Worm (Caenorhabditis elegans) whole organism, mixed stage, embryonic: Measurements from ENCODE around the gene madf-1.

Experiments used
- M03D4.4 ChIP-seq: sonication (generic microtip); optimal IDR thresholded peaks from 2 replicates; lab custom pipeline; 2017; ENCODE audit warnings: mild to moderate bottlenecking, missing genetic modification characterization, missing compliant biosample characterization
- blmp-1 ChIP-seq: fragments of 150-350 bp; optimal IDR thresholded peaks from 2 replicates; lab custom pipeline; 2014; ENCODE audit warnings: missing biosample characterization, missing genetic modification characterization
- ceh-43 ChIP-seq: fragments of 200-800 bp; sonication (Bioruptor generic); optimal IDR thresholded peaks from 2 replicates; lab custom pipeline; 2018; ENCODE audit warnings: mild to moderate bottlenecking, missing genetic modification characterization, moderate library complexity, missing compliant biosample characterization
- drap-1 ChIP-seq: fragments of 200-800 bp; sonication (Bioruptor generic); optimal IDR thresholded peaks from 3 replicates; lab custom pipeline; 2018; ENCODE audit warnings: mild to moderate bottlenecking, missing genetic modification characterization, missing compliant biosample characterization
- elt-1 ChIP-seq: sonication (generic microtip); optimal IDR thresholded peaks from 2 replicates; lab custom pipeline; 2017; ENCODE audit warnings: missing genetic modification characterization, mild to moderate bottlenecking, missing compliant biosample characterization, antibody characterized with exemption, moderate library complexity, borderline replicate concordance; ENCODE audit not compliant: insufficient read depth
- elt-3 ChIP-seq: fragments of 150-350 bp; optimal IDR thresholded peaks from 2 replicates; lab custom pipeline; 2014; ENCODE audit warnings: missing biosample characterization, missing genetic modification characterization
- flh-1 ChIP-seq: fragments of 200-800 bp; sonication (Bioruptor generic); optimal IDR thresholded peaks from 2 replicates; lab custom pipeline; 2018; ENCODE audit warnings: mild to moderate bottlenecking, missing genetic modification characterization, moderate library complexity, missing compliant biosample characterization
- ham-2 ChIP-seq: fragments of 200-800 bp; sonication (Bioruptor generic); optimal IDR thresholded peaks from 2 replicates; lab custom pipeline; 2018; ENCODE audit warnings: mild to moderate bottlenecking, missing genetic modification characterization, missing compliant biosample characterization
- hlh-1 ChIP-seq: fragments of 150-350 bp; optimal IDR thresholded peaks from 2 replicates; lab custom pipeline; 2014; ENCODE audit warnings: missing biosample characterization, missing genetic modification reagents, missing genetic modification characterization
- lin-13 ChIP-seq: fragments of 150-350 bp; optimal IDR thresholded peaks from 2 replicates; lab custom pipeline; 2014; ENCODE audit warnings: missing biosample characterization, missing genetic modification characterization
- lin-32 ChIP-seq: fragments of 200-800 bp; sonication (Bioruptor generic); optimal IDR thresholded peaks from 2 replicates; lab custom pipeline; 2018; ENCODE audit warnings: mild to moderate bottlenecking, missing genetic modification characterization, missing compliant biosample characterization
- lsy-2 ChIP-seq: fragments of 150-350 bp; optimal IDR thresholded peaks from 2 replicates; lab custom pipeline; 2014; ENCODE audit warnings: missing biosample characterization, missing genetic modification characterization
- mep-1 ChIP-seq: fragments of 150-350 bp; optimal IDR thresholded peaks from 2 replicates; lab custom pipeline; 2017; ENCODE audit warnings: missing biosample characterization, missing genetic modification reagents, missing genetic modification characterization, inconsistent platforms
- nhr-12 ChIP-seq: fragments of 150-350 bp; optimal IDR thresholded peaks from 2 replicates; lab custom pipeline; 2014; ENCODE audit warnings: missing biosample characterization, missing genetic modification characterization
- nhr-237 ChIP-seq: fragments of 150-350 bp; optimal IDR thresholded peaks from 2 replicates; lab custom pipeline; 2014; ENCODE audit warnings: missing biosample characterization, missing genetic modification characterization
- pha-4 ChIP-seq: fragments of 150-350 bp; optimal IDR thresholded peaks from 2 replicates; lab custom pipeline; 2018; ENCODE audit warnings: missing biosample characterization, missing genetic modification reagents, missing genetic modification characterization
- sem-2 ChIP-seq: fragments of 200-800 bp; sonication (Bioruptor generic); optimal IDR thresholded peaks from 2 replicates; lab custom pipeline; 2018; ENCODE audit warnings: mild to moderate bottlenecking, missing genetic modification characterization, missing compliant biosample characterization
- snpc-4 ChIP-seq: fragments of 150-350 bp; optimal IDR thresholded peaks from 2 replicates; lab custom pipeline; 2014; ENCODE audit warnings: missing biosample characterization, missing genetic modification characterization
- sptf-1 ChIP-seq: sonication (generic microtip); optimal IDR thresholded peaks from 2 replicates; lab custom pipeline; 2017; ENCODE audit warnings: mild to moderate bottlenecking, missing genetic modification characterization, moderate library complexity, missing compliant biosample characterization
- tbx-8 ChIP-seq: fragments of 200-800 bp; sonication (Bioruptor generic); optimal IDR thresholded peaks from 2 replicates; lab custom pipeline; 2018; ENCODE audit warnings: mild to moderate bottlenecking, missing genetic modification characterization, moderate library complexity, missing compliant biosample characterization
- unc-120 ChIP-seq: sonication (generic microtip); optimal IDR thresholded peaks from 2 replicates; lab custom pipeline; 2017; ENCODE audit warnings: missing genetic modification characterization, missing compliant biosample characterization; ENCODE audit not compliant: poor library complexity, severe bottlenecking
- unc-39 ChIP-seq: fragments of 150-350 bp; optimal IDR thresholded peaks from 2 replicates; lab custom pipeline; 2014; ENCODE audit warnings: missing biosample characterization, missing genetic modification characterization
- unc-62 ChIP-seq: fragments of 150-350 bp; optimal IDR thresholded peaks from 2 replicates; lab custom pipeline; 2014; ENCODE audit warnings: missing biosample characterization, missing genetic modification reagents, missing genetic modification characterization
- zip-8 ChIP-seq: fragments of 150-350 bp; optimal IDR thresholded peaks from 2 replicates; lab custom pipeline; 2014; ENCODE audit warnings: missing biosample characterization, missing genetic modification characterization

Gene madf-1

DNA sequence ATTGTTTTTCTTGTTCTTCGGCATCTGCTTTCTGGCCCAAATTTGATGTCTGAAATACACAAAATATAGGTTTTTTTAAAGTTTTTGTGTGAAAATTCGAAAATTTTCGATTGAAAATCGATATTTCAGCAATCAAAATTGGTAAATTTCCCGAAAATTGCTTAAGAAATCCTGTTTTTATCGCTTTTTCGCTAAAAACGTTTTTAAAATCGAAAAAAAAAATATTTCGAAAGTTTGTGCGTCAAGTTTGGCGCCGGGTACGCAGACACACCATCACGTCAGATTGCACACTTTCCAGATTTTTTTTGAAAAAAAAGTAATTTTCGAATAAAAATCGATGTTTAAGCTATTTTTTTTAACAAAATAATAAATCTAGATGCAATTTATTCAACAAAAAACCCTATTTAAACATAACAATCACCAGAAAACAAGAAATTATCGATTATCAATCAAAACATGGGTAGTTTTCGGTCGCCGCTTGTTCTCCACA lies 36.3 kb downstream of the madf-1 start, which contains the start of gene skr-18:
skr-18 (minus strand) TSS at position 51 of the 490 bp plus-strand sequence.
- TF ChIP-seq flh-1 (GFP tag; lab: Kevin White, UChicago) (no peak), sem-2 (GFP tag; lab: Kevin White, UChicago) (no peak), nhr-237 (no peak), mep-1 (tag; lab: Kevin White, UChicago) (no peak), M03D4.4 (tag; lab: Kevin White, UChicago) (no peak), lin-13 (tag; lab: Kevin White, UChicago) (no peak), pha-4 (no peak), unc-39 (tag; lab: Kevin White, UChicago) (no peak), lsy-2 (tag; lab: Kevin White, UChicago) (no peak), drap-1 (GFP tag; lab: Kevin White, UChicago) (no peak), elt-3 (no peak), tbx-8 (GFP tag; lab: Kevin White, UChicago) (no peak), unc-62 (no peak)

DNA sequence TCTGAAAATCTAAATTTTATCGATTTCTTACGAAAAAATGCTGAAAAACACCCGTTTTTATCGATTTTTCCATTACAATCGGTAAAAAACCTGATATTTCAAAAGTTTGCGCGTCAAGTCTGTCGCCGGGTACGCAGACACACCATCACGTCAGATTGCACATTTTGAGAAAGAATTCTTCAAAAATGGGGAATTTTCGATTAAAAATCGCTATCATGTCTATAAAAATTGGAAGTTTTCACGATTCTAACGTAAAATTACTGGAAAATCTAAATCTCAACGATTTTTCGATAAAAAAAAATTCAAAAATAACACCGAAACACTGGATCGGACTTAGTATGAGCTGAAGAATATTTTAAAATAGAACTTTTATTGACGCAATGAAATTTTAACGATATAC lies 37.4 kb downstream of the madf-1 start, which contains the start of gene F56B3.4:
F56B3.4 (minus strand) TSS at position 1 of the 400 bp plus-strand sequence.
- TF ChIP-seq snpc-4 (tag; lab: Kevin White, UChicago) (no peak), elt-1 (tag; lab: Kevin White, UChicago) (no peak), blmp-1 (tag; lab: Kevin White, UChicago) (no peak), nhr-12 (no peak), zip-8 (no peak), M03D4.4 (tag; lab: Kevin White, UChicago) (no peak), pha-4 (no peak), lin-32 (GFP tag; lab: Kevin White, UChicago) (no peak), sptf-1 (tag; lab: Kevin White, UChicago) (no peak), hlh-1 (tag; lab: Kevin White, UChicago) (no peak), unc-62 (no peak), sem-2 (GFP tag; lab: Kevin White, UChicago) (no peak)

DNA sequence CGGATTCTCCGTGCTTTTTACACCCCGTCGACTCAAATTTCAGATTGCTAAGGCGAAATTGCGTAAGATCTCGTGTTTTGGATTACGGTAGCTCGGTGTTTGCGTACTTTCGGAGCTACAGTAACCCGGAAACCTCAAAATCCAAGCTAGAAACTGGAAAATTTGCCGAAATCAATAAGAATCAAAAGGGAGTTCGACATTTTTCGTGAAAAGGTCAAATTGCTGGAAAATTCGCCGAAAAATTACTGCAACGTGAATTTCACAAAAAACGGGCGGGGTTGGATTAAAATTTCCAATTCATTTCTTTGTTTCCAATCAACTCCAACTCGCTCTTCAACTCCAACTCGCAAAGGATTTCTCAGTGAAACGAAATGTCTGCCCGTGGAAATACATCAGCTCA lies 43.9 kb downstream of the madf-1 start, which contains the start of gene F56B3.6:
F56B3.6 (plus strand) TSS at position 301 of the 400 bp plus-strand sequence.
- TF ChIP-seq pha-4 = no peak
- TF ChIP-seq, all 35 proteins: peak for 0

DNA sequence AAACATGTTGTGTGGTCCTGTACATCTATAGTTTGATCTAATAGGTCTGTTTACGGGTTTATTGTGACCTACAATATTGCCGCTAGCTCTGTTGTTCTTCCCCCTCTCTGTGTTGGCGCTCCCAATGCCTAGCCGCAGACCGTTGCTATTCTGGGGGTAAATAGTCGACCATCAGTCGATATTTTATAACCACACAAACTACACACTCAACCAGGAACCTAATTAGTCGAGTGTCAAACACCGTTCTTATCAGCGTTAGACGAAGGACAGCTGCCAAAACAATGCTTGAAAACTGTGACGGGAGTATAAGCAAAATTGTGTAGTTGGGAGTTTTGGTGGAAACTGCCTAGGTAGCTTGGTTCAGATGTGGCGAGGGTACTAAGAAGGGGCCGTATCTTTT lies 49.3 kb downstream of the madf-1 start:
- TF ChIP-seq blmp-1 (tag; lab: Kevin White, UChicago) = no peak
- no peak for TF ChIP-seq ceh-43 (GFP tag; lab: Kevin White, UChicago)
- TF ChIP-seq tbx-8 (GFP tag; lab: Kevin White, UChicago) = no peak
- TF ChIP-seq flh-1 (GFP tag; lab: Kevin White, UChicago) = no peak
- TF ChIP-seq ham-2 (GFP tag; lab: Kevin White, UChicago) = no peak
- TF ChIP-seq unc-120 (tag; lab: Kevin White, UChicago) = no peak
- TF ChIP-seq M03D4.4 (tag; lab: Kevin White, UChicago) = no peak
